Worm (Caenorhabditis elegans) whole organism, L4 larva: ENCODE measurements around the gene math-3.

Source experiments
- ZK546.5 ChIP-seq, 2 experiments: sonication (generic microtip); optimal IDR thresholded peaks; 2 replicates each; lab custom pipeline; 2017; ENCODE audit warnings: missing biosample characterization in 2 of 2, missing genetic modification characterization in 2 of 2
- aly-2 ChIP-seq: sonication (generic microtip); optimal IDR thresholded peaks from 2 replicates; lab custom pipeline; 2018; ENCODE audit warnings: missing biosample characterization, missing genetic modification characterization
- ama-1 ChIP-seq: fragments of 150-350 bp; optimal IDR thresholded peaks from 2 replicates; lab custom pipeline; 2014; ENCODE audit warnings: inconsistent platforms, mixed read lengths
- ces-1 ChIP-seq: fragments of 150-350 bp; sonication (generic microtip); optimal IDR thresholded peaks from 4 replicates; lab custom pipeline; 2014; ENCODE audit warnings: missing biosample characterization, missing genetic modification reagents, missing genetic modification characterization
- lsy-2 ChIP-seq, 2 experiments: fragments of 150-350 bp in 1 of 2; sonication (generic microtip) in 1 of 2; optimal IDR thresholded peaks; 2 replicates each; lab custom pipeline; 2014 to 2017; ENCODE audit warnings: missing biosample characterization in 2 of 2, missing genetic modification characterization in 2 of 2
- tag-97 ChIP-seq: fragments of 200-800 bp; sonication (Bioruptor generic); IDR thresholded peaks from 2 replicates; pipeline ENCODE4 v1.3.6; 2022; ENCODE audit warnings: missing genetic modification characterization, missing compliant biosample characterization
- unc-62 ChIP-seq, 3 experiments: fragments of 150-350 bp in 1 of 3; sonication (generic microtip); optimal IDR thresholded peaks in 2 of 3; peaks in 1 of 3; 1 replicate in 1 of 3; 2 replicates in 2 of 3; lab custom pipeline; 2014 to 2017; ENCODE audit warnings: missing biosample characterization in 3 of 3, missing genetic modification characterization in 3 of 3, missing genetic modification reagents in 3 of 3, missing genotype in 1 of 3

DNA sequence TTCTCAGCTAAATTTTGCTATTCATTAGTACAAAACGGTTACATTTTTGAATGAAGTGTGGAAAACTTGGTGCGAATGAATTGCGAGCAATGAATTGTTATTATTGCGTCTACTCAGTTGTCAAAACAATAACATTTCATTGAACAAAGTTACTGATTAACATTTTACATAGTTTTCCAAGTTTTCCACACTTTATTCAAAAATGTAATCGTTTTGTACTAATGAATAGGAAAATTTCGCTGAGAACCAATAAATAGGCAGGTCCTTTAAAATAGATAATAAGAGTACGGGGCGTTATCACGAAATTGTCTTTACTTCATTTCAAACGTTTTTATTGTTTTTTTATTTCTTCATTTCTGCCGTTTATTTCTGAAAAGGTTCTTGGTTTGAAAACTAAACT is 10.6 kb downstream of the math-3 start, which contains the start of gene math-4:
- TF ChIP-seq aly-2 (tag; lab: Kevin White, UChicago), result no peak
- no peak for TF ChIP-seq ama-1 (lab: Kevin White, UChicago)
- TF ChIP-seq ZK546.5 (tag; optimal IDR thresholded peaks at IDR 0.05; lab: Kevin White, UChicago), result no peak
- TF ChIP-seq ces-1 (GFP tag; lab: Kevin White, UChicago), result no peak
- no peak for TF ChIP-seq unc-62 (GFP tag; optimal IDR thresholded peaks at IDR 0.05 in 1 of 2; lab: Kevin White, UChicago)
- TF ChIP-seq unc-62 (tag; optimal IDR thresholded peaks at IDR 0.05; lab: Kevin White, UChicago), result no peak
- no peak for TF ChIP-seq lsy-2 (tag; optimal IDR thresholded peaks at IDR 0.05; lab: Kevin White, UChicago)
- no peak for TF ChIP-seq tag-97 (GFP tag; lab: Robert Waterston, UW)
